Fruit fly (Drosophila melanogaster) whole organism, embryonic: ENCODE results near the gene CG16985.

Source experiments
- Adf1 ChIP-seq: fragments of 200-800 bp; sonication (Bioruptor generic); IDR thresholded peaks from 2 replicates; pipeline ENCODE4 v1.3.6; 2022; ENCODE audit warnings: missing biosample characterization, missing genetic modification characterization
- Aef1 ChIP-seq: fragments of 200-800 bp; sonication (Bioruptor generic); IDR thresholded peaks from 3 replicates; pipeline ENCODE4 v1.3.6; 2022; ENCODE audit warnings: missing biosample characterization, missing genetic modification characterization
- Bdp1 ChIP-seq: fragments of 200-800 bp; sonication (Bioruptor generic); optimal IDR thresholded peaks from 3 replicates; lab custom pipeline; 2016; ENCODE audit warnings: missing biosample characterization, missing genetic modification characterization
- CG10565 ChIP-seq: fragments of 200-800 bp; sonication (Bioruptor generic); optimal IDR thresholded peaks from 3 replicates; lab custom pipeline; 2016; ENCODE audit warnings: missing biosample characterization, mild to moderate bottlenecking, missing genetic modification characterization
- CG10979 ChIP-seq: fragments of 200-800 bp; sonication (Bioruptor generic); optimal IDR thresholded peaks from 2 replicates; lab custom pipeline; 2018; ENCODE audit warnings: missing biosample characterization, mild to moderate bottlenecking, missing genetic modification characterization, moderate library complexity
- CG11723 ChIP-seq: fragments of 200-800 bp; sonication (Bioruptor generic); optimal IDR thresholded peaks from 2 replicates; lab custom pipeline; 2017; ENCODE audit warnings: missing biosample characterization, mild to moderate bottlenecking, missing genetic modification characterization
- CG12104 ChIP-seq: fragments of 200-800 bp; sonication (Bioruptor generic); optimal IDR thresholded peaks from 3 replicates; lab custom pipeline; 2016; ENCODE audit warnings: missing biosample characterization, missing genetic modification characterization
- CG12219 ChIP-seq: fragments of 200-800 bp; sonication (Bioruptor generic); optimal IDR thresholded peaks from 3 replicates; lab custom pipeline; 2018; ENCODE audit warnings: missing biosample characterization, mild to moderate bottlenecking, missing genetic modification characterization
- CG13424 ChIP-seq: fragments of 200-800 bp; sonication (Bioruptor generic); optimal IDR thresholded peaks from 2 replicates; lab custom pipeline; 2019; ENCODE audit warnings: missing biosample characterization, mild to moderate bottlenecking, missing genetic modification characterization, moderate library complexity
- CG13775 ChIP-seq: fragments of 200-800 bp; sonication (Bioruptor generic); optimal IDR thresholded peaks from 3 replicates; lab custom pipeline; 2017; ENCODE audit warnings: missing biosample characterization, mild to moderate bottlenecking, missing genetic modification characterization
- CG18476 ChIP-seq: fragments of 200-800 bp; sonication (Bioruptor generic); optimal IDR thresholded peaks from 2 replicates; lab custom pipeline; 2016; ENCODE audit warnings: missing biosample characterization, mild to moderate bottlenecking, missing genetic modification characterization
- CG34422 ChIP-seq: fragments of 200-800 bp; sonication (Bioruptor generic); IDR thresholded peaks from 3 replicates; pipeline ENCODE4 v1.3.6; 2022; ENCODE audit warnings: missing biosample characterization, missing genetic modification characterization
- CG3995 ChIP-seq: fragments of 200-800 bp; sonication (Bioruptor generic); optimal IDR thresholded peaks from 3 replicates; lab custom pipeline; 2016; ENCODE audit warnings: missing biosample characterization, missing genetic modification characterization
- CG43689 ChIP-seq: fragments of 200-800 bp; sonication (Bioruptor generic); IDR thresholded peaks from 2 replicates; pipeline ENCODE4 v1.3.6; 2022; ENCODE audit warnings: missing biosample characterization, missing genetic modification characterization
- CG4404 ChIP-seq: fragments of 200-800 bp; sonication (Bioruptor generic); IDR thresholded peaks from 2 replicates; pipeline ENCODE4 v1.3.6; 2022; ENCODE audit warnings: missing biosample characterization, missing genetic modification characterization
- CG6654 ChIP-seq: fragments of 200-800 bp; sonication (Bioruptor generic); optimal IDR thresholded peaks from 2 replicates; lab custom pipeline; 2017; ENCODE audit warnings: missing biosample characterization, mild to moderate bottlenecking, missing genetic modification characterization
- CG7372 ChIP-seq: fragments of 200-800 bp; sonication (Bioruptor generic); IDR thresholded peaks from 2 replicates; pipeline ENCODE4 v1.3.6; 2022; ENCODE audit warnings: missing biosample characterization, missing genetic modification characterization
- CG7928 ChIP-seq: fragments of 200-800 bp; sonication (Bioruptor generic); optimal IDR thresholded peaks from 2 replicates; lab custom pipeline; 2017; ENCODE audit warnings: missing biosample characterization, mild to moderate bottlenecking, missing genetic modification characterization
- CG8281 ChIP-seq: fragments of 200-800 bp; sonication (Bioruptor generic); optimal IDR thresholded peaks from 2 replicates; lab custom pipeline; 2018; ENCODE audit warnings: missing biosample characterization, mild to moderate bottlenecking, missing genetic modification characterization, moderate library complexity
- CG8478 ChIP-seq: fragments of >200 bp; optimal IDR thresholded peaks from 2 replicates; lab custom pipeline; 2018
- CG8924 ChIP-seq: fragments of 200-800 bp; optimal IDR thresholded peaks from 3 replicates; lab custom pipeline; 2019; ENCODE audit warnings: missing biosample characterization, mild to moderate bottlenecking, missing genetic modification characterization, moderate library complexity
- CrebB ChIP-seq: fragments of 200-800 bp; sonication (Bioruptor generic); optimal IDR thresholded peaks from 3 replicates; lab custom pipeline; 2018; ENCODE audit warnings: missing biosample characterization, mild to moderate bottlenecking, missing genetic modification characterization
- D19A ChIP-seq: fragments of 200-800 bp; optimal IDR thresholded peaks from 3 replicates; lab custom pipeline; 2019; ENCODE audit warnings: missing biosample characterization, mild to moderate bottlenecking, missing genetic modification characterization, moderate library complexity
- Dip2 ChIP-seq: fragments of 200-800 bp; sonication (Bioruptor generic); IDR thresholded peaks from 2 replicates; pipeline ENCODE4 v1.3.6; 2022; ENCODE audit warnings: missing biosample characterization, missing genetic modification characterization
- Dip3 ChIP-seq: fragments of 200-800 bp; sonication (Bioruptor generic); optimal IDR thresholded peaks from 3 replicates; lab custom pipeline; 2016; ENCODE audit warnings: missing biosample characterization, missing genetic modification characterization
- H2.0 ChIP-seq: fragments of 200-800 bp; sonication (Bioruptor generic); IDR thresholded peaks from 2 replicates; pipeline ENCODE4 v1.3.6; 2022; ENCODE audit warnings: missing biosample characterization, missing genetic modification characterization
- HLHmδ ChIP-seq: fragments of 200-800 bp; sonication (Bioruptor generic); optimal IDR thresholded peaks from 2 replicates; lab custom pipeline; 2018; ENCODE audit warnings: missing biosample characterization, mild to moderate bottlenecking, missing genetic modification characterization, moderate library complexity
- Mad ChIP-seq: fragments of 200-800 bp; sonication (Bioruptor generic); optimal IDR thresholded peaks from 2 replicates; lab custom pipeline; 2016; ENCODE audit warnings: missing biosample characterization, missing genetic modification characterization
- Meics ChIP-seq: fragments of 200-800 bp; sonication (Bioruptor generic); optimal IDR thresholded peaks from 2 replicates; lab custom pipeline; 2017; ENCODE audit warnings: missing biosample characterization, mild to moderate bottlenecking, missing genetic modification characterization
- NK7.1 ChIP-seq: fragments of 200-800 bp; sonication (Bioruptor generic); optimal IDR thresholded peaks from 3 replicates; lab custom pipeline; 2016; ENCODE audit warnings: missing biosample characterization, missing genetic modification characterization
- Nf-YA ChIP-seq: fragments of 200-800 bp; sonication (Bioruptor generic); IDR thresholded peaks from 2 replicates; pipeline ENCODE4 v1.3.6; 2022; ENCODE audit warnings: missing biosample characterization, missing genetic modification characterization
- Oli ChIP-seq: fragments of 200-800 bp; sonication (Bioruptor generic); optimal IDR thresholded peaks from 2 replicates; lab custom pipeline; 2018; ENCODE audit warnings: missing biosample characterization, mild to moderate bottlenecking, missing genetic modification characterization, moderate library complexity
- Ravus ChIP-seq: fragments of 200-800 bp; sonication (Bioruptor generic); IDR thresholded peaks from 2 replicates; pipeline ENCODE4 v1.3.6; 2022; ENCODE audit warnings: missing biosample characterization, missing genetic modification characterization
- Stat92E ChIP-seq, 3 experiments: fragments of >200 bp in 2 of 3; fragments of 200-800 bp in 1 of 3; sonication (Bioruptor generic) in 1 of 3; optimal IDR thresholded peaks; 2 replicates each; lab custom pipeline; 2017 to 2019; ENCODE audit warnings: missing biosample characterization in 3 of 3, missing genetic modification characterization in 3 of 3, mild to moderate bottlenecking in 1 of 3, moderate library complexity in 1 of 3
- Xbp1 ChIP-seq: fragments of 200-800 bp; sonication (Bioruptor generic); optimal IDR thresholded peaks from 3 replicates; lab custom pipeline; 2016; ENCODE audit warnings: missing biosample characterization, mild to moderate bottlenecking, missing genetic modification characterization
- YL-1 ChIP-seq: fragments of 200-800 bp; sonication (Bioruptor generic); optimal IDR thresholded peaks from 3 replicates; lab custom pipeline; 2017; ENCODE audit warnings: missing biosample characterization, mild to moderate bottlenecking, missing genetic modification characterization
- br ChIP-seq: fragments of >200 bp; optimal IDR thresholded peaks from 2 replicates; lab custom pipeline; 2017
- cas ChIP-seq: fragments of 200-800 bp; sonication (Bioruptor generic); IDR thresholded peaks from 2 replicates; pipeline ENCODE4 v1.3.6; 2022; ENCODE audit warnings: missing biosample characterization, missing genetic modification characterization
- caup ChIP-seq: fragments of 200-800 bp; sonication (Bioruptor generic); optimal IDR thresholded peaks from 3 replicates; lab custom pipeline; 2017; ENCODE audit warnings: missing biosample characterization, mild to moderate bottlenecking, missing genetic modification characterization, moderate library complexity; ENCODE audit not compliant: severe bottlenecking
- chn ChIP-seq: fragments of 200-800 bp; sonication (Bioruptor generic); optimal IDR thresholded peaks from 2 replicates; lab custom pipeline; 2016; ENCODE audit warnings: missing biosample characterization, missing genetic modification characterization
- insv ChIP-seq, 2 experiments: fragments of 200-800 bp; sonication (Bioruptor generic); optimal IDR thresholded peaks; 3 replicates each; lab custom pipeline; 2016 to 2018; ENCODE audit warnings: missing biosample characterization in 2 of 2, missing genetic modification characterization in 2 of 2
- maf-S ChIP-seq: fragments of 200-800 bp; sonication (Bioruptor generic); optimal IDR thresholded peaks from 2 replicates; lab custom pipeline; 2016; ENCODE audit warnings: missing biosample characterization, missing genetic modification characterization
- nerfin-1 ChIP-seq: fragments of 200-800 bp; sonication (Bioruptor generic); optimal IDR thresholded peaks from 3 replicates; lab custom pipeline; 2019; ENCODE audit warnings: missing biosample characterization, mild to moderate bottlenecking, missing genetic modification characterization, moderate library complexity
- pzg ChIP-seq: fragments of 200-800 bp; sonication (Bioruptor generic); optimal IDR thresholded peaks from 3 replicates; lab custom pipeline; 2018; ENCODE audit warnings: missing biosample characterization, mild to moderate bottlenecking, missing genetic modification characterization, moderate library complexity
- schlank ChIP-seq: fragments of 200-800 bp; sonication (Bioruptor generic); optimal IDR thresholded peaks from 2 replicates; lab custom pipeline; 2018; ENCODE audit warnings: missing biosample characterization, mild to moderate bottlenecking, missing genetic modification characterization
- sd ChIP-seq: fragments of 200-800 bp; sonication (Bioruptor generic); optimal IDR thresholded peaks from 3 replicates; lab custom pipeline; 2018; ENCODE audit warnings: missing biosample characterization, mild to moderate bottlenecking, missing genetic modification characterization, moderate library complexity
- seq ChIP-seq: fragments of 200-800 bp; sonication (Bioruptor generic); IDR thresholded peaks from 2 replicates; pipeline ENCODE4 v1.3.6; 2022; ENCODE audit warnings: missing biosample characterization, missing genetic modification characterization
- tap ChIP-seq: fragments of 200-800 bp; optimal IDR thresholded peaks from 3 replicates; lab custom pipeline; 2019; ENCODE audit warnings: missing biosample characterization, mild to moderate bottlenecking, missing genetic modification characterization, moderate library complexity
- tx ChIP-seq: fragments of 200-800 bp; sonication (Bioruptor generic); optimal IDR thresholded peaks from 2 replicates; lab custom pipeline; 2016; ENCODE audit warnings: missing biosample characterization, missing genetic modification characterization
- wdn ChIP-seq: fragments of 200-800 bp; sonication (Bioruptor generic); IDR thresholded peaks from 2 replicates; pipeline ENCODE4 v1.3.6; 2022; ENCODE audit warnings: missing biosample characterization, missing genetic modification characterization

Gene CG16985

DNA sequence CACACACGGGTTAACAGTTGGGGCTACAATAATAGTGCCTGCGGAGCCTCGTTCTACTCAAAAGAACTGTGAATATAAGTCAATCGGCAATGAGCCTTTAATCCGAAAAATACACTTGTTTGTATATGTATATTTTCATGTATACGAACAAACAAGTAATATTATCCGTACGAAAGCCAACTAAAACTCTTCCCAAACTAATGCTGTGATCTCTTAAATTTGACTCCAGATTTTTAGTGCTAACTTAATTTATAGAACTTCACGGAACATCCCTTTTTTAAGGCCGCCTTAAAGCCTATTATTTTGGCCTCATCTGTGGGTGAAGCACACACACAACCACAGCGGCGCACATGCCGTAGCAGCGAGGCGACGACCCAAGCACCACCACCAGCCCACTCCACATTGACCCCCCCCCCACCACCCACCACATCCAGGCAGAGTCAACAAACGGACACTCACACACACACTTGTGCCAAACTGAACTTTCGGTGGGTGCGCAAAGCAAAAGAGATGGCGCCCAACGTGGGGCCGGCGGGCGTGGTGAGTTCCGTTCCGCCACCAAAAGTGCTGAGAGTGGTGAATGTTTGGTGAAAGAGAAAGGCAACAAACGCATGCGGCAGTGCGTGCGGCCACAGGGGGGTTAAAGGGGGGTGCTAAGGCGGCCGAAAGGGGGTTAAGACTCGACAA is 14.8 kb upstream of the CG16985 start (continued):
- TF ChIP-seq H2.0 = peak; percentile 51; the same call in 1 of the 2 replicates
- peak; percentile 79 for TF ChIP-seq CG11723 (GFP tag; lab: Kevin White, UChicago)
- TF ChIP-seq CG43689 = peak; percentile 9; the same call in 1 of the 2 replicates
- peak; percentile 67 for TF ChIP-seq CrebB (tag; lab: Kevin White, UChicago)
- TF ChIP-seq CG6654 (GFP tag; lab: Kevin White, UChicago) = peak; percentile 56
- peak; percentile 86 for TF ChIP-seq CG10979
- 0 out of 2 replicates have a peak, but pooled peaks have one; percentile 13 for TF ChIP-seq Dip2 (GFP tag; lab: Robert Waterston, UW)
- TF ChIP-seq tap (tag; lab: Kevin White, UChicago) = peak; percentile 71
- peak; percentile 48 for TF ChIP-seq Adf1
- TF ChIP-seq CG8281 (tag; lab: Kevin White, UChicago) = peak; percentile 62
- peak; percentile 81 for TF ChIP-seq Xbp1 (GFP tag; lab: Kevin White, UChicago)
- peak; percentile 90 for TF ChIP-seq Oli
- peak; percentile 27; the same call in 1 of the 2 replicates for TF ChIP-seq Ravus (GFP tag; lab: Robert Waterston, UW)
- no peak for TF ChIP-seq CG8478 (lab: Kevin White, UChicago)
- peak; percentile 10 for TF ChIP-seq CG3995 (GFP tag; lab: Kevin White, UChicago)
- TF ChIP-seq CG12219 (GFP tag; lab: Kevin White, UChicago) = peak; percentile 82
- peak; percentile 19 for TF ChIP-seq sd
- no peak for TF ChIP-seq CG10565
- TF ChIP-seq CG7928 = peak; percentile 7
- peak; percentile 73 for TF ChIP-seq nerfin-1 (tag; lab: Kevin White, UChicago)
- TF ChIP-seq D19A (tag; lab: Kevin White, UChicago) = peak; percentile 42
- peak; percentile 20 for TF ChIP-seq schlank (tag; lab: Kevin White, UChicago)
- peak; percentile 80 for TF ChIP-seq CG13775
- peak; percentile 58 for TF ChIP-seq Mad
- TF ChIP-seq caup = peak; percentile 76
- peak; percentile 89 for TF ChIP-seq CG13424 (tag; lab: Kevin White, UChicago)
- TF ChIP-seq cas = no peak
- TF ChIP-seq CG7372 (GFP tag; lab: Robert Waterston, UW) = peak; percentile 64; the same call in 1 of the 2 replicates
- 0 out of 2 replicates have a peak, but pooled peaks have one; percentile 42 for TF ChIP-seq Nf-YA (GFP tag; lab: Robert Waterston, UW)
- TF ChIP-seq br (lab: Kevin White, UChicago) = no peak
- no peak for TF ChIP-seq HLHmδ
- TF ChIP-seq pzg (GFP tag; lab: Kevin White, UChicago) = peak; percentile 7
- no peak for TF ChIP-seq insv (GFP tag; optimal IDR thresholded peaks at IDR 0.05; lab: Kevin White, UChicago)
- TF ChIP-seq CG8924 = peak; percentile 90
- peak; percentile 61 for TF ChIP-seq tx (GFP tag; lab: Kevin White, UChicago)
- peak; percentile 75 for TF ChIP-seq CG18476 (GFP tag; lab: Kevin White, UChicago)
- TF ChIP-seq Dip3 (GFP tag; lab: Kevin White, UChicago) = peak; percentile 66
- TF ChIP-seq YL-1 (GFP tag; lab: Kevin White, UChicago) = peak; percentile 37
- TF ChIP-seq CG34422 (GFP tag; lab: Robert Waterston, UW) = peak; percentile 59; the same call in 1 of the 3 replicates
- TF ChIP-seq wdn (GFP tag; lab: Robert Waterston, UW) = 0 out of 2 replicates have a peak, but pooled peaks have one; percentile 22
- peak; percentile 34; the same call in 1 of the 3 replicates for TF ChIP-seq Aef1 (GFP tag; lab: Robert Waterston, UW)
- TF ChIP-seq maf-S (GFP tag; lab: Kevin White, UChicago) = peak; percentile 54
- TF ChIP-seq Meics (GFP tag; lab: Kevin White, UChicago) = peak; percentile 88
- peak; percentile 82 for TF ChIP-seq seq
- TF ChIP-seq CG12104 (GFP tag; lab: Kevin White, UChicago) = peak; percentile 77
- TF ChIP-seq Stat92E (GFP tag; optimal IDR thresholded peaks at IDR 0.05; lab: Kevin White, UChicago) = no peak
- peak; percentile 68 for TF ChIP-seq Bdp1
- peak; percentile 65 for TF ChIP-seq NK7.1 (GFP tag; lab: Kevin White, UChicago)
- TF ChIP-seq CG4404 (GFP tag; lab: Robert Waterston, UW) = peak; percentile 35
- peak; percentile 77 for TF ChIP-seq chn (GFP tag; lab: Kevin White, UChicago)
